Fruit fly (Drosophila melanogaster): Measurements from ENCODE around the gene CG15399.

dm6 chr2L:2732139-2732830, 39.3 kb downstream of the CG15399 start:
- TF ChIP-seq OdsH (GFP tag; optimal IDR thresholded peaks at IDR 0.05) = no peak
- TF ChIP-seq dsx (GFP tag; optimal IDR thresholded peaks at IDR 0.05; ENCODE audit: poor library complexity, severe bottlenecking) = peak; percentile 48
- no peak for TF ChIP-seq CG31627 (GFP tag; optimal IDR thresholded peaks at IDR 0.05)
- no peak for TF ChIP-seq CG10669 (GFP tag; optimal IDR thresholded peaks at IDR 0.05)
- TF ChIP-seq CG6854 (GFP tag; optimal IDR thresholded peaks at IDR 0.05) = no peak
- no peak for TF ChIP-seq Eip75B (GFP tag; optimal IDR thresholded peaks at IDR 0.05)
- no peak for TF ChIP-seq Ets96B (tag; optimal IDR thresholded peaks at IDR 0.05)

All from whole organism, prepupa.